Worm (Caenorhabditis elegans) whole organism, mixed stage, embryonic: Measurements from ENCODE around the gene R07B1.8.

Experiments used
- M03D4.4 ChIP-seq: sonication (generic microtip); optimal IDR thresholded peaks from 2 replicates; lab custom pipeline; 2017; ENCODE audit warnings: mild to moderate bottlenecking, missing genetic modification characterization, missing compliant biosample characterization
- ceh-39 ChIP-seq: fragments of 150-350 bp; optimal IDR thresholded peaks from 2 replicates; lab custom pipeline; 2014; ENCODE audit warnings: missing biosample characterization, missing genetic modification characterization
- ceh-83 ChIP-seq: fragments of 200-800 bp; sonication (Bioruptor generic); optimal IDR thresholded peaks from 2 replicates; lab custom pipeline; 2018; ENCODE audit warnings: mild to moderate bottlenecking, missing genetic modification characterization, missing compliant biosample characterization
- ces-1 ChIP-seq: fragments of 150-350 bp; optimal IDR thresholded peaks from 2 replicates; lab custom pipeline; 2014; ENCODE audit warnings: missing biosample characterization, missing genetic modification reagents, missing genetic modification characterization
- elt-1 ChIP-seq: sonication (generic microtip); optimal IDR thresholded peaks from 2 replicates; lab custom pipeline; 2017; ENCODE audit warnings: missing genetic modification characterization, mild to moderate bottlenecking, missing compliant biosample characterization, antibody characterized with exemption, moderate library complexity, borderline replicate concordance; ENCODE audit not compliant: insufficient read depth
- flh-1 ChIP-seq: fragments of 200-800 bp; sonication (Bioruptor generic); optimal IDR thresholded peaks from 2 replicates; lab custom pipeline; 2018; ENCODE audit warnings: mild to moderate bottlenecking, missing genetic modification characterization, moderate library complexity, missing compliant biosample characterization
- mep-1 ChIP-seq: fragments of 150-350 bp; optimal IDR thresholded peaks from 2 replicates; lab custom pipeline; 2017; ENCODE audit warnings: missing biosample characterization, missing genetic modification reagents, missing genetic modification characterization, inconsistent platforms
- nhr-12 ChIP-seq: fragments of 150-350 bp; optimal IDR thresholded peaks from 2 replicates; lab custom pipeline; 2014; ENCODE audit warnings: missing biosample characterization, missing genetic modification characterization
- pha-4 ChIP-seq: fragments of 150-350 bp; optimal IDR thresholded peaks from 2 replicates; lab custom pipeline; 2018; ENCODE audit warnings: missing biosample characterization, missing genetic modification reagents, missing genetic modification characterization
- sem-2 ChIP-seq: fragments of 200-800 bp; sonication (Bioruptor generic); optimal IDR thresholded peaks from 2 replicates; lab custom pipeline; 2018; ENCODE audit warnings: mild to moderate bottlenecking, missing genetic modification characterization, missing compliant biosample characterization
- sptf-1 ChIP-seq: sonication (generic microtip); optimal IDR thresholded peaks from 2 replicates; lab custom pipeline; 2017; ENCODE audit warnings: mild to moderate bottlenecking, missing genetic modification characterization, moderate library complexity, missing compliant biosample characterization
- unc-62 ChIP-seq: fragments of 150-350 bp; optimal IDR thresholded peaks from 2 replicates; lab custom pipeline; 2014; ENCODE audit warnings: missing biosample characterization, missing genetic modification reagents, missing genetic modification characterization

R07B1.8 gene

DNA sequence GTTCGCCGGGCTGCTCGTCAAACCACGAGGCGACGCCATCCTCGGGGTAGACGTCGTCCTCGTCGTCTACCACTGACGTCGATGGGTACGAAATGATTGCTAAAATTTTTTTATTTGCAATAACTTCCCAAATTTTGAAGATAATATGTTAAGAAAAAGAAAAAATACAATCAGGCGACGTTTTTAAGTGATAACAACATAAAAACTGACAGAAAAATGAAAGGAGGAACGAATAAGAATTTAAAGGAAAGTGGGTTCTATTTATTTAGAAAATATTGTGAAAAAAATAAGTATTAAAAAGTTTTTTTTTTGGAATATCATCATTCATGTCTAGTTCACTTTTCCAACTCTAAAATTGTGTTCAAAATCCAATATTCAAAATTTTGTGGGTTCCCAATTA is 50.3 kb downstream of the R07B1.8 start, which contains the start of gene dpy-22:
Gene dpy-22, minus strand, starts transcription at position 101 of the 400 bp plus-strand sequence.
- TF ChIP-seq sptf-1 (no peak), M03D4.4 (tag; lab: Kevin White, UChicago) (no peak), ceh-83 (no peak), elt-1 (tag; lab: Kevin White, UChicago) (no peak), sem-2 (GFP tag; lab: Kevin White, UChicago) (no peak), mep-1 (tag; lab: Kevin White, UChicago) (no peak), ceh-39 (tag; lab: Kevin White, UChicago) (no peak), ces-1 (GFP tag; lab: Kevin White, UChicago) (no peak), flh-1 (GFP tag; lab: Kevin White, UChicago) (no peak), unc-62 (GFP tag; lab: Kevin White, UChicago) (no peak), nhr-12 (no peak), pha-4 (no peak)
